Fruit fly (Drosophila melanogaster) whole organism, adult: ENCODE results near the gene CG15239.

Experiments
- CG1620 ChIP-seq: fragments of 200-800 bp; sonication (Bioruptor generic); optimal IDR thresholded peaks from 2 replicates; lab custom pipeline; 2016; ENCODE audit warnings: missing biosample characterization, missing genetic modification characterization
- CG33017 ChIP-seq: fragments of 200-800 bp; sonication (Bioruptor generic); optimal IDR thresholded peaks from 2 replicates; lab custom pipeline; 2018; ENCODE audit warnings: missing biosample characterization, mild to moderate bottlenecking, missing genetic modification characterization, moderate library complexity
- CG5204 ChIP-seq: fragments of 200-800 bp; sonication (Bioruptor generic); optimal IDR thresholded peaks from 2 replicates; lab custom pipeline; 2016; ENCODE audit warnings: missing biosample characterization, missing genetic modification characterization
- Hr96 ChIP-seq: fragments of 200-800 bp; sonication (Bioruptor generic); optimal IDR thresholded peaks from 2 replicates; lab custom pipeline; 2016; ENCODE audit warnings: missing biosample characterization, missing genetic modification characterization
- cnc ChIP-seq, 2 experiments: fragments of >200 bp; optimal IDR thresholded peaks; 2 replicates each; lab custom pipeline; 2017
- kay ChIP-seq: fragments of 200-800 bp; sonication (Bioruptor generic); peaks from one replicate; lab custom pipeline; 2016; ENCODE audit warnings: missing biosample characterization, missing genetic modification characterization, borderline replicate concordance
- pad ChIP-seq: fragments of 200-800 bp; sonication (Bioruptor generic); optimal IDR thresholded peaks from 3 replicates; lab custom pipeline; 2017; ENCODE audit warnings: missing biosample characterization, missing genetic modification characterization, mild to moderate bottlenecking, moderate library complexity, missing genetic modification reagents

DNA sequence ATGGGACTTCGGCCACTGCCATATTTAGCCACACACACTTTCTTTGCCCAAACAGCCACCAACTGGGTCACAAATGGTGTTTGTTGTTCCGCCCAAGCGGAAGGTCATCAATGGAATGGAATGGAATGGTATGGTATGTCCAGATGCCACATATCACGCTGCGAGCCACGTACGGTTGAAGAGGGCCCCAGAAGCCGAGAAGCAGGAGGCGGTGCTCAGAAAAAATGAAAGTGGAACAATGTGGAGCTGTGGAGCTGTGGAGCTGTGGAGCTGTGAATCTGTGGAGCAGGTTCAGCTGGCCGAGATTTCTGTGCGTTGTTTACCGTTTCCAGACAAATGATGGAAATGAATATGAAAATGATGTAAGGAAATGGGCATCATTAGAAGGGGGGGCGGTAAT is 2.8 kb downstream of the CG15239 start:
- TF ChIP-seq CG33017 (tag; lab: Kevin White, UChicago) (no peak), cnc (optimal IDR thresholded peaks at IDR 0.05; lab: Kevin White, UChicago) (no peak), Hr96 (no peak), CG1620 (no peak), pad (GFP tag; lab: Kevin White, UChicago) (no peak), kay (GFP tag; lab: Kevin White, UChicago) (no peak), CG5204 (GFP tag; lab: Kevin White, UChicago) (no peak)
